Worm (Caenorhabditis elegans) whole organism, mixed stage, embryonic: ENCODE results near the gene nlp-71.

Source experiments
- nhr-76 ChIP-seq: sonication (generic microtip); optimal IDR thresholded peaks from 2 replicates; lab custom pipeline; 2017; ENCODE audit warnings: missing biosample characterization, missing genetic modification characterization
- unc-120 ChIP-seq: sonication (generic microtip); optimal IDR thresholded peaks from 2 replicates; lab custom pipeline; 2017; ENCODE audit warnings: missing genetic modification characterization, missing compliant biosample characterization; ENCODE audit not compliant: poor library complexity, severe bottlenecking
- ztf-11 ChIP-seq: fragments of 150-350 bp; optimal IDR thresholded peaks from 2 replicates; lab custom pipeline; 2014; ENCODE audit warnings: missing biosample characterization, missing genetic modification characterization

DNA sequence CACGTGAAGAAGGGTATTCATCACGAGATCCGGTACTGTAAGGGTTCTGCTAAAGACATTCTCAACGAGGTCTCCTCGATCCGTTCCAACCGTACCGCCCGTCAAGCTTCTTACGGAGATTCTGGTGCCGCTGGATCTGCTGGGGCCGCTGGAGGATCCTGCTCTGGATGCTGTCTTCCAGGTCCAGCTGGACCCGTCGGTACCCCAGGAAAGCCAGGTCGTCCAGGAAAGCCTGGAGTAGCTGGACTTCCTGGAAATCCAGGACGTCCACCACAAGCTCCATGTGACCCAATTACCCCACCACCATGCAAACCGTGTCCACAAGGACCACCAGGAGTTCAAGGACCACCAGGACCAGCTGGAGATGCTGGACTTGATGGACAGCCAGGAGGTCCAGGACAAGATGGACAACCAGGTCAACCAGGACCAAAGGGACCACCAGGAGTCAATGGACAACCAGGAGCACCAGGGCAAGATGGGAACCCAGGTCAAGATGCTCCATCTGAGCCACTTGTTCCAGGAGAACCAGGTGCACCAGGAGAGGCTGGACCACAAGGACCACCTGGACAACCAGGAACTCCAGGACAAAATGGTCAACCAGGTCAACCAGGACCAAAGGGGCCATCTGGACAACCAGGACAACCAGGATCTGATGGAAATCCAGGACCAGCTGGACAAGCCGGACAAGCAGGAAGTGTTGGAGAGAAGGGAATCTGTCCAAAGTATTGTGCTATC lies 35.9 kb downstream of the nlp-71 start:
- TF ChIP-seq ztf-11 (tag; lab: Kevin White, UChicago) (no peak), unc-120 (tag; lab: Kevin White, UChicago) (no peak), nhr-76 (tag; lab: Kevin White, UChicago) (no peak)
